Fruit fly (Drosophila melanogaster): ENCODE measurements around the gene Apt1.
"Not testable (repeated sequence)": the region's sequence is repeated elsewhere in the genome, so short reads cannot be mapped to it uniquely, and the experiment has no call there.

Apt1 gene

DNA sequence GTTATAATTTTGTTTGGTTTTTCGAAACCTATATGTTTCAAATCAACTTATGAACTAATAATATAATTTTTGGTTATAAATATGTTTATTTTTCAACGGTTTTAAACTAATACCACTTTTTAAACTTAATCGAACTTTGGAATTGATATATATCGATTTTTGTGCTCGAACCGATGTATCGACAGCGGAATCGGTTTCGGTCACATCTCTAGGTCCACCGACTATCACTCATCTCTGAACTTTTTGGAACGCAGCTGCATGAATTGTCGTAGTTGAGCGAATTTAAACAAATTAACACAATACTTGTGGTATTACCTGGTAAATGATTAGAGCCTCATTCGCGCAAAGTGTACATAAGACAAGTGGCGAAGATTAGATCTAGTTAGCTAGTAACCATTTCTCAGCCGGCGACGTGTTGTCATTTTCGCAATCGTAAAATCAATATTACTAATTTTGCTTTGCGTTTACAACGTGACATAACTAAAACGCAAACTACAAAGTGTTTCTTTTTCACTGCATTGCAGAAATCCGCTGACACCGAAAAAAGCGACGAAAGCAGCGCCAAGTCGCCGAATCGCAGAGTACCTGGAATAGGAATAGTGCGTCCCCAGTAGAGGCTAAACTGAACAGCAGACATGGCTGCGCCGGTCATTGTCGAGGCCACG lies at the start of gene Apt1:
Apt1 (plus strand) TSS at position 219 of the 665 bp plus-strand sequence.
- TF ChIP-seq psq (optimal IDR thresholded peaks at IDR 0.05), result no peak
- TF ChIP-seq pan (optimal IDR thresholded peaks at IDR 0.05), result no peak
- TF ChIP-seq usp (GFP tag; optimal IDR thresholded peaks at IDR 0.05), result no peak

DNA sequence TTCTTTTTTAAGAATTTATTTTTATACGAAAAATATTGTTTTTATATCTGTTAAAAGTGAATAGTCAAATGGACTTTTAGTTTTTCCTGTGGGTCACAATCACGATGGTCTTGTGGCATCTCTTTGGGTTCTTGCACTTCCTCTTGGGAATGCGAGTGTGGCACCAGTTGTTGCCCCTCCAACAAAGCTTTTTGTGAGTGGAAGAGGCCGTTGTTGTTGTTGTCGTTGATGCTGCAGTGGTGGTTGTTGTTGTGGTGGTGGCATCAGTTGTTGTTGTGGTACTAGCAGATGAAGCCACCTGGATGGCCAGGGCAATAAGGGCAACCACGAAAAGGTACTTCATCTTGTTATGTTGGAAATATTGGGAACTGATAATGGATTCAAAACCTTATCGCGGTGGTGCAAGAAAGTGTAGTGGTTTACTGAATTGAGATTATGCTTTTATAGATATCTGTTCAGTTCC lies 49.6 kb upstream of the Apt1 start, which contains the start of gene CG33270:
CG33270 (minus strand) TSS at position 413 of the 463 bp plus-strand sequence.
- no peak for TF ChIP-seq pan (optimal IDR thresholded peaks at IDR 0.05)
- no peak for TF ChIP-seq EcR (GFP tag; optimal IDR thresholded peaks at IDR 0.05)
- TF ChIP-seq usp (GFP tag; optimal IDR thresholded peaks at IDR 0.05), result no peak
- TF ChIP-seq CG8478 (optimal IDR thresholded peaks at IDR 0.05), result no peak
- no peak for TF ChIP-seq Dll (optimal IDR thresholded peaks at IDR 0.05)
- TF ChIP-seq psq (optimal IDR thresholded peaks at IDR 0.05), result no peak

DNA sequence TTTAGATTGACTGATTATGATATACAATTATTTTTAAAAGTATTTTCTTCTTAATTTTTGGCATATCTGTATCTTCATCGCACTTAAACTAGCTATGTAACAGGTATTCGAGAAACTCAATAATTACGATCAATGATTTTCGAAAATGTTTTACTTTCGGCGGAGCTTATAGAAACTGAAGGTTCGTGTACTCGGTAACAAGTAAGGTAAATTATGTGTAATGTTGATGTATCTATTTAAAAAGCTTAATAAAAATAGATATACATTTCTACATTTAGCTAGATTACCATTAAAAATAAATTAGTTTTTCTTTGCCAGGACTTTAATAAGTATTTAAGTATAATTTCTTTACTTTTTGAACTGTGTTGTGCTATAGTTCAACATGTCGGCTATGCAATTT lies 49.0 kb upstream of the Apt1 start:
- TF ChIP-seq psq (optimal IDR thresholded peaks at IDR 0.05) (no peak), usp (GFP tag; optimal IDR thresholded peaks at IDR 0.05) (no peak), Dll (optimal IDR thresholded peaks at IDR 0.05) (no peak), CG8478 (optimal IDR thresholded peaks at IDR 0.05) (no peak), pan (optimal IDR thresholded peaks at IDR 0.05) (no peak), EcR (GFP tag; optimal IDR thresholded peaks at IDR 0.05) (no peak)

DNA sequence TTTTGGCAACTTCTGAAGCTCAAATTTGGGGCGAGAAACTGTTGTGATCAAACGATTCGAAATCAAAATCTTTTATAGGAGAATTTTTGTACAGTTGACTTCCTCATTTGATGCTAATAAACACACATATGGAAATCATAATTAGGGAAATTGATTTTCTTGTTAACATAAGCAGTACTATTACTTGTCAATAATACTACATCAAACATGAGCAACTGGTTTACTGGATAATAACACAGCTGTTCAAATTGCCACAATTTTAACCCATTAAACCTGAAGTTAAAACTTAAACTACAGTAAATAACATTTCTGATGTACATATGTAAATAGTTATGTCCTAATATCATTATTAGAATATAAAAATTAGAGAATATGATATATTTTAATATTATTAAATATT lies 47.9 kb upstream of the Apt1 start, which contains the start of gene CG43390:
CG43390 (minus strand) TSS at position 32 of the 400 bp plus-strand sequence.
- TF ChIP-seq pan (optimal IDR thresholded peaks at IDR 0.05) (no peak), EcR (GFP tag; optimal IDR thresholded peaks at IDR 0.05) (no peak), usp (GFP tag; optimal IDR thresholded peaks at IDR 0.05) (no peak), CG8478 (optimal IDR thresholded peaks at IDR 0.05) (no peak), Dll (optimal IDR thresholded peaks at IDR 0.05) (no peak), psq (optimal IDR thresholded peaks at IDR 0.05) (no peak)

DNA sequence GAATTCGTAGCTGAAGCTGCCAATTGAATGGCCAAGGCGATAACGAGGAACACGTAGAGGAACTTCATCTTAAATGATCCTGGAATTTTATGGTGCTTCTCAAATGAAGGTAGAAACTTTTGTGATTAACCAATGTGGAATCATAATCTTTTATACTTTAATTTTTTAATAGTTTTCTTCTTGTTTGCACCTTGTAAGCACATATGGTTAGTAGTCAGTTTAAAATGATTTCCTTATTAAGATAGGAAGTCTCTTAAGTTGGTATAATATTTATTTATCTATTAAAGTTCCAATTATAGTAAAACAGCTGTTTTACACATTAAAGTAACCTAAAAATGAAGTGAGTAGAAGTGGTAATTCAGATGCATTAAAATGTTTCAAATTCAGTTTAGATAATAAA lies 46.9 kb upstream of the Apt1 start, which contains the start of gene CG43391:
CG43391 (minus strand) TSS at position 101 of the 400 bp plus-strand sequence.
- TF ChIP-seq pan (optimal IDR thresholded peaks at IDR 0.05) (no peak), EcR (GFP tag; optimal IDR thresholded peaks at IDR 0.05) (no peak), CG8478 (optimal IDR thresholded peaks at IDR 0.05) (no peak), Dll (optimal IDR thresholded peaks at IDR 0.05) (no peak), psq (optimal IDR thresholded peaks at IDR 0.05) (no peak), usp (GFP tag; optimal IDR thresholded peaks at IDR 0.05) (no peak)

DNA sequence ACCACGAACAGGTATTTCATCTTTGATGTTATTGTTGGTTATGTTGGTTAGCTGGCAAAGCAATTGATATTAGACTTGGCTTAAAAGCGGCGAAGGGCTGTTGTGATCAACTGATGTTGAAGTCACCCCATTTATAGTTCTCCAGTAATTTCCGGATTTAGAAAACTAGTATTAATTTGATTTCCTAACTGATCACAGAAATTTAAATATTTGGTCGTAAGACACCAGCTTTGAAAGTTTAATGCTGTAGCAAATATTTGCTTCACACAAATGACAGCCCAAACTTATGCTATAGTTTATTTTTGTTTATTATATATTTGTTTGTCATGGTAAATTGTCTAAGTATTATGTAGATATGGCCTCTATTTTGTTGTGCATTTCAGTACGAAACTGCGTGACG lies 45.7 kb upstream of the Apt1 start, which contains the start of gene CG33269:
CG33269 (minus strand) TSS at position 101 of the 400 bp plus-strand sequence.
- TF ChIP-seq pan (optimal IDR thresholded peaks at IDR 0.05) (no peak), psq (optimal IDR thresholded peaks at IDR 0.05) (no peak), Dll (optimal IDR thresholded peaks at IDR 0.05) (no peak), EcR (GFP tag; optimal IDR thresholded peaks at IDR 0.05) (no peak), usp (GFP tag; optimal IDR thresholded peaks at IDR 0.05) (no peak), CG8478 (optimal IDR thresholded peaks at IDR 0.05) (no peak)

DNA sequence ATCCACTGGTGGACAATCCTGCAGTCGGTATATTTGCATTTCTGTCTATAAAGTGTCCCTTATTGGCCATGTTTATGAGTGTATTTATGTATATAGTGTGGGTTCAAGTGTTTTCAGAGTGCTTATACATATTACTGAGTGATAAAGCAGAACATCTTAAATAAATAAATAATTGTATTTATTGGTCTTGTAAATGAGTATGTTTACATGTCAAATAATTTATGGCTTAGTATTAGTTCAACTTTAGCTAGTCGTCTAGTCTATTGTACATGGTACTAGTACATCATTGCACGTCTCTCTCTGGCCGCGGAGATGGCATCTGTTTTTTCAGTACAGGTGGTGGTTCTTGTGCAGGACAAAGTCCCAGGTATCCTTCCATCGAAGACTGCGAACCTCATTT lies 43.9 kb upstream of the Apt1 start, which contains the start of gene CG32086:
CG32086 (minus strand) TSS at position 101 of the 400 bp plus-strand sequence.
- TF ChIP-seq Dll (optimal IDR thresholded peaks at IDR 0.05) (no peak), pan (optimal IDR thresholded peaks at IDR 0.05) (no peak), CG8478 (optimal IDR thresholded peaks at IDR 0.05) (no peak), psq (optimal IDR thresholded peaks at IDR 0.05) (no peak), EcR (GFP tag; optimal IDR thresholded peaks at IDR 0.05) (no peak), usp (GFP tag; optimal IDR thresholded peaks at IDR 0.05) (no peak)

DNA sequence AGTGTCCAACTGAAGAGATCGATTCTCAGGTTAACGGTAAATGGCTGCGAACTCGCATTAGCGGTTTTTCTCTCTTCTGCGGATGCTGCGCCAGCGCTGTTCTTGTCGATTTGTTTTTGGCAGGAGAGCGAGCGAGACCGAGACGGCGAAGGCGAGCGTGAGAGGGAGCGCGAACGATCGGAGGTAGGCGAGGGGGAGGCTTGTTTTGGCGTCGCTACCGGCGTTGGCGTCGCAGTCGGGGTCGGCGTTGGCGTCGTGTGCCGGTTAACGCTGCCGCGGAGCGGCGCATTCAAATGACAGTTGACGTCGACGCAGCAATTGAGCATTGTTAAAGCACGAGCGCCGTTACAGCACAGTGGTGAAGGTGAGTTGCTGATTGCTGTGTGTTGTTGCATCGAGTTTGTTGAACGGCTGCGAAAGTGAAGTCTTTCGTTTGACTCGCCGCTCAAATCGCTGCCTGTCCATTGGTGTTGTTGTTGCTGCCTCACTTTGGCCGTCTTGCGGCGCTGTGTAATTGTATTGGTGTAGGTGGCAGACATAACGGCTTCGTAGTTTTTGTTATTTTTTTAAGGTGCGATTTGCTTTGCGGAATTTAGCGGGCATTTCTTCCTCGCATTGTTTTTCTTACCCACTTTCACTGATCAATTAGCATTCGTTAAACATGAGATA lies 40.9 kb upstream of the Apt1 start:
- no peak for TF ChIP-seq pan (optimal IDR thresholded peaks at IDR 0.05)
- TF ChIP-seq Dll (optimal IDR thresholded peaks at IDR 0.05), result peak; percentile 70

DNA sequence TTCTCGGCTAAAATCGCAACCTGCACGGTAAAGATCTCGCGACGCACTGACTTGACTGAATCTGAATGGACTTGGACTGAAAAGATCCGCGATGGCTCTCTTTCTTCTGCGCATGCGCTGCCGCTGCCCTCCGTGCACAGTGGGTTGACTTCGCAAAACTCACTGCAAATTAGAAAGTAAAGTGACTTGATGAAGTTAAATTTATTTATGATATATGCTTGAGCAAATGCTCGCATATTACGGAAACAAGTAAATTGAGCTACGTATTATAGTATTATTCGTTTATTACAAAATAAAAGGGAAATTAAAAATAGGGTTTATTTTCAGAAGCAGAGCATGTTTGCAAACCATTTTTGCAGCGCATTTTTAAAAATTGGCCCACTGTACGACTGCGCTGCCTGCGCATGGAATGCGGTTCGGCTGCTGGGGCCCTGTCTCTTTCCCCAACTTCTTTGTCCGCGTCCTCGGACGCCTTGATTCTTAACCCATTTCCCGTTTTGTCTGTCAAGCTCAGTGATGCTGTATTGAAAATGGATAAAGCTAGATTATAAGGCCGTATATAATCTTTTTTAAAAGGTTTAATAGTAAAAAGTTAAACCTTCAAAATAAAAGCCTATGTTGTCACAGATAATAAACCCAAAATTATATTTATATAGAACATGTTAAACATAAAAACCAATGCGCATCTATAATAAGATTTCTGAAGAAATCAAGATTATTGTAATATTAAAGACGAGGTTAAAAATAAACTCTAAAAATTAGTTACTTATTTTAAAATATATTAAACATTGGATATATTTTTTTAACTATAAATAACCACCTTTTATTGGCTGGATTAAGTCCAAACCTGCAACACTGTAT lies 39.9 kb upstream of the Apt1 start, which contains the start of gene rt:
rt (minus strand) TSS at position 51 of the 861 bp plus-strand sequence.
- TF ChIP-seq psq (optimal IDR thresholded peaks at IDR 0.05) (no peak), usp (GFP tag; optimal IDR thresholded peaks at IDR 0.05) (no peak), pan (optimal IDR thresholded peaks at IDR 0.05) (no peak), Dll (optimal IDR thresholded peaks at IDR 0.05) (no peak), EcR (GFP tag; optimal IDR thresholded peaks at IDR 0.05) (no peak), CG8478 (optimal IDR thresholded peaks at IDR 0.05) (no peak)

DNA sequence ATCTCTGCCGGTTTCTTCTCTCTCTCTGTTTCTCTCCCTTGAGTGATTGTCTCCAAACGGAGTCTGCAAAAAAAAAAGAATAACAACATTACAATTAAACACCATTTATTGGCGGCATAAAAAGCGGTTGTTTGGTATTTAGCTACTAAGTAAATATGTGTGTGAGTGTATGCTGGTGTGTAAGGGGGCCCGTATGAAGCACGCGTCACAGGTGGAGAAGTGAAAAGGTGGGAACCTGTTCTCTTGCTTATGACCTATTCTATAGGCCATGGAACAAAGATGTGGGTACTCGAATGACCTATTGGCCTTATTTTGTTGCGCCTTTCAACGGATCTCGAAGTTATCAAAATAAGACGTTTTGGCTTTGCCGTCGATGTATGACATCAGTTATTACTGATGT lies 39.2 kb upstream of the Apt1 start:
- TF ChIP-seq psq (optimal IDR thresholded peaks at IDR 0.05), result no peak
- TF ChIP-seq usp (GFP tag; optimal IDR thresholded peaks at IDR 0.05), result no peak
- TF ChIP-seq CG8478 (optimal IDR thresholded peaks at IDR 0.05), result no peak
- TF ChIP-seq Dll (optimal IDR thresholded peaks at IDR 0.05), result no peak
- no peak for TF ChIP-seq pan (optimal IDR thresholded peaks at IDR 0.05)
- no peak for TF ChIP-seq EcR (GFP tag; optimal IDR thresholded peaks at IDR 0.05)

DNA sequence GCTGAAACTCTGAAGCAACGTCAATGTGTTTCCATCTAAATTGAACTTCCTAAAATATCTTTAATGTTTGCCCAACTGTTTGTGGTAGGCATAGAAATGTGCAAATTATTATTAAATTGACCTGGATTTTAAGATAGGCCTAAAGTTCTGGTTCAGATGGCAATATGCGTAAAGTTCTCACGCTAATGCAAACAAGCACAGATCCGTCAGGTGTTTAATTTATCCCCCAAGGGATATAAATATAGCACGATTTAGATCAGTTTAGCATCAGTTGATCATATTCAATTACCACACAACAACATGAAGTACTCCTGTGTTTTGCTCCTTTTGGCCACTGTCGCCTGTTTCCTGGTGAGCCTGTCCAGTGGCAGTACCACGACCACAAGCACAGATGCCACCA lies 38.4 kb upstream of the Apt1 start, which contains the start of gene CG7377:
CG7377 (plus strand) TSS at position 301 of the 400 bp plus-strand sequence.
- not testable (repeated sequence) for TF ChIP-seq Dll (optimal IDR thresholded peaks at IDR 0.05); CG8478 (optimal IDR thresholded peaks at IDR 0.05); EcR (GFP tag; optimal IDR thresholded peaks at IDR 0.05)
